Worm (Caenorhabditis elegans) whole organism, early embryonic: ENCODE results near the gene fask-1.

Source experiments
- F13C5.2 ChIP-seq: sonication (generic microtip); optimal IDR thresholded peaks from 2 replicates; lab custom pipeline; 2017; ENCODE audit warnings: mild to moderate bottlenecking, missing genetic modification characterization, inconsistent platforms, missing compliant biosample characterization
- ama-1 ChIP-seq: fragments of 150-350 bp; optimal IDR thresholded peaks from 2 replicates; lab custom pipeline; 2014
- ceh-13 ChIP-seq: fragments of 200-800 bp; sonication (Bioruptor generic); optimal IDR thresholded peaks from 2 replicates; lab custom pipeline; 2018; ENCODE audit warnings: mild to moderate bottlenecking, missing genetic modification characterization, missing compliant biosample characterization
- ceh-36 ChIP-seq: sonication (generic microtip); optimal IDR thresholded peaks from 2 replicates; lab custom pipeline; 2016; ENCODE audit warnings: missing genetic modification characterization, inconsistent platforms, missing compliant biosample characterization
- ets-7 ChIP-seq: sonication (generic microtip); optimal IDR thresholded peaks from 2 replicates; lab custom pipeline; 2016; ENCODE audit warnings: missing genotype, missing genetic modification characterization, missing compliant biosample characterization
- flt-1 ChIP-seq: fragments of 200-800 bp; sonication (Bioruptor generic); IDR thresholded peaks from 2 replicates; pipeline ENCODE4 v1.3.6; 2022; ENCODE audit warnings: missing genetic modification characterization, missing compliant biosample characterization
- hmbx-1 ChIP-seq: sonication (generic microtip); optimal IDR thresholded peaks from 2 replicates; lab custom pipeline; 2016; ENCODE audit warnings: mild to moderate bottlenecking, missing genetic modification characterization, missing compliant biosample characterization
- hnd-1 ChIP-seq: sonication (generic microtip); optimal IDR thresholded peaks from 2 replicates; lab custom pipeline; 2016; ENCODE audit warnings: missing genetic modification characterization, missing compliant biosample characterization
- scrt-1 ChIP-seq: fragments of 200-800 bp; sonication (Bioruptor generic); IDR thresholded peaks from 2 replicates; pipeline ENCODE4 v1.3.6; 2022; ENCODE audit warnings: missing genetic modification characterization, missing compliant biosample characterization
- tbx-11 ChIP-seq: fragments of 200-800 bp; sonication (Bioruptor generic); IDR thresholded peaks from 2 replicates; pipeline ENCODE4 v1.3.6; 2022; ENCODE audit warnings: missing genetic modification characterization, missing compliant biosample characterization
- tra-4 ChIP-seq: sonication (generic microtip); optimal IDR thresholded peaks from 2 replicates; lab custom pipeline; 2017; ENCODE audit warnings: missing genetic modification characterization, missing compliant biosample characterization

DNA sequence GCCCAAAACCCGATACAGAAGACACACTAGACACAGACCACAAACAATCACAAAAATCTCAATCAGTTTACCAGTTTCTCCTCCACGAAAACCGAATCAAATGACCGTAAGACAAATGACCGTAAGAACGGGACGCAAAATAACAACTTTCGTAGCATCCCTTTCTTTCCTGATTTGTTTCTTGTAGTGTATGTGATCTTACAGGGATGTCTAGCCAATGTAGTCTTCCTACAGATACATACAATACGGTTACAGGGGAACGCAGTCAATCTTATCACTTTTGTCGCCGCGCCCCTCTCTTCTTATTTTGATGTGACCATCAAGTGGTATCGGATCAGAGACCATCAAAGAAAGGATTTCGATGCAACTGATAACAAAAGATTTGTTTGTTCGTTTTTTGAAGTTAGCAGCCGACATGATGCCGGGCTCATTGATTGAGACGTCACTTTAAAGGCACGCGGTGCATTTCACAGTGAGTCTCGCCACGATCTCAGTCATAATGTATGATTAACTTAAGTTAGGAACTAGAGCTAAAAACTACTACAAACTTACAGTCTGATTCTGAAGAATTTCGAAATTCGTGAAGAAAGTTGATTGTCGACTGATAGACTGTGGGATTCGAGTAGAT, 24.8 kb upstream of the fask-1 start:
- TF ChIP-seq tra-4 (tag; lab: Kevin White, UChicago) = no peak
- TF ChIP-seq ama-1 = no peak
- TF ChIP-seq hnd-1 (tag; lab: Kevin White, UChicago) = no peak
- TF ChIP-seq hmbx-1 (tag; lab: Kevin White, UChicago) = no peak
- no peak for TF ChIP-seq ets-7 (tag; lab: Kevin White, UChicago)
- no peak for TF ChIP-seq ceh-36 (tag; lab: Kevin White, UChicago)
- TF ChIP-seq flt-1 = no peak
- no peak for TF ChIP-seq ceh-13 (GFP tag; lab: Kevin White, UChicago)
- TF ChIP-seq tbx-11 (GFP tag; lab: Robert Waterston, UW) = no peak
- no peak for TF ChIP-seq scrt-1 (GFP tag; lab: Robert Waterston, UW)
- no peak for TF ChIP-seq F13C5.2 (tag; lab: Kevin White, UChicago)
